Worm (Caenorhabditis elegans): ENCODE measurements around the gene C49F8.15.

Gene C49F8.15

DNA sequence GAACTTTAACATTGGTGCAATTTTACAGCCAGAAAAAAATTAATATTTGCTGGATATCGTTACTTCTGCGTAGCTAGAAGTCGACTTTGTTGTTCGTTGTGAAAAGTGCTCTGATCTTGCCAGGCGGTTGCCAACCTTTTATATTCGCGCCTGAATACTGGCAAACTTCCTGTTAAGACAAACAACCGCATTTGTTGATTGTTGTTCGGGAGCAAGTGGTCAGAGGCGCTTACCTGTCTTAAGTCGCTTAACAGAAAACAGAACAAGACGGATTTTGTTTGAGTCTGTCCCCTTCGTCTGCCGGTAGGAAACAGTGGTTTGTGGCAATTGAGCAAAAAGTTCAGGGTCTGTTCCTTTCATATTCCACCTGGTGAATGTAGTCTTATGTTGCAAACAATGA, at the start of gene C49F8.15:
TSS of gene C49F8.15 (minus strand) at position 101 of the 400 bp plus-strand sequence.
- TF ChIP-seq unc-62 (GFP tag; optimal IDR thresholded peaks at IDR 0.05) (no peak), egl-18 (GFP tag; IDR thresholded peaks at IDR 0.05) (no peak), B0035.1 (tag; optimal IDR thresholded peaks at IDR 0.05) (no peak), nhr-120 (GFP tag; IDR thresholded peaks at IDR 0.05) (no peak), B0336.3 (GFP tag; IDR thresholded peaks at IDR 0.05) (no peak), hlh-26 (GFP tag; conservative IDR thresholded peaks at IDR 0.05) (no peak), ceh-58 (GFP tag; IDR thresholded peaks at IDR 0.05) (no peak), tbx-9 (tag; optimal IDR thresholded peaks at IDR 0.05; ENCODE audit: borderline replicate concordance) (no peak), sdz-38 (tag; optimal IDR thresholded peaks at IDR 0.05) (no peak), let-607 (tag; optimal IDR thresholded peaks at IDR 0.05) (no peak), pbrm-1 (GFP tag; IDR thresholded peaks at IDR 0.05) (no peak)

DNA sequence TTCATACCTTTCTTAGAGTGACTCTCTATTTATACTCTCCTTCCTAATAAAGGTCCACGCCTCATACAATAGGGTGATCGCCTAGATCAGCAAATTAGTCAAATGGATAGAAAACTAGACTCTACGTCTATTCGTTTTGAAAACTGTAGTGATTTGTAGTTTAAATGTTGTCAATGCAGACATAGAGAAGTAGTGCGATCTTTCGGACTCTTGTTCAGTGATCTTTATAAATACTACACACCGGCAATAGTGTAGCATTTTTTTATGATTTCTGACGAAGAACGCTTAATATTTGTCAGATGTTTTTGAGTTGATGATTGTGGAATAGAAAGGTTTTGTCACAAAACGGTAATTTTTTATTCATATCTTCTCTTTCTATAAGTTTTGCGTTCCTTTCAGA, 48.9 kb upstream of the C49F8.15 start:
- TF ChIP-seq B0019.2 (GFP tag; conservative IDR thresholded peaks at IDR 0.05) (no peak), ama-1 (optimal IDR thresholded peaks at IDR 0.05) (no peak), ama-1 (GFP tag; optimal IDR thresholded peaks at IDR 0.05) (no peak), xnd-1 (tag; optimal IDR thresholded peaks at IDR 0.05) (no peak), C17E4.6 (GFP tag; IDR thresholded peaks at IDR 0.05) (no peak), him-1 (tag; optimal IDR thresholded peaks at IDR 0.05) (no peak), egrh-3 (GFP tag; IDR thresholded peaks at IDR 0.05) (no peak), F10E7.11 (tag; optimal IDR thresholded peaks at IDR 0.05) (no peak), ccch-3 (GFP tag; optimal IDR thresholded peaks at IDR 0.05) (no peak), Y53G8AR.9 (GFP tag; conservative IDR thresholded peaks at IDR 0.05) (no peak)

DNA sequence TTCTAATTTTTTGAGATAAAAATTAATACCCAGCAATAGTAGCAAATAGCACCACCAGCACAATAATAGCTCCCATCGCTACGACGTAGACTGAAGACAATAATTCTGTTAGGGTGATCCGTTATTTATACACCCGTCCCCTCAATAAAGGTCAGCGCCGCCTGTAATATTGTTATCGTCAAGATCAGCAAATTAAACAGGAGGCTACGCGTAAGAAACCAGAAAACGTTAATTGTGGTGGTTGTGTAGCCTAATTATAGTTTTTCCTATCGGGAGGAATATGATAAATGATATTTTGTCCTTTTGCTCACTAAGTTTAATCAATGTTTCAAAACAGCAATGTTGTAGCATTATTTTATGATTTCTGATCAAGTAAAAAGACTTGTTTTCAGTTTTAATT, 47.2 kb upstream of the C49F8.15 start, which contains the start of the genes cyp-13B1 and C29F7.1:
TSS of gene cyp-13B1 (minus strand) at position 101 of the 400 bp plus-strand sequence.
TSS of gene C29F7.1 (plus strand) at position 394 of the 400 bp plus-strand sequence.
- TF ChIP-seq F57C9.4 (tag; optimal IDR thresholded peaks at IDR 0.05) (no peak), snpc-1.3 (tag; optimal IDR thresholded peaks at IDR 0.05; ENCODE audit: insufficient read depth) (no peak), F55B11.4 (tag; optimal IDR thresholded peaks at IDR 0.05; ENCODE audit: borderline replicate concordance, insufficient read depth) (no peak), madf-8 (GFP tag; conservative IDR thresholded peaks at IDR 0.05) (no peak), aptf-3 (GFP tag; IDR thresholded peaks at IDR 0.05) (no peak), him-1 (tag; optimal IDR thresholded peaks at IDR 0.05) (no peak), unc-62 (GFP tag; optimal IDR thresholded peaks at IDR 0.05) (no peak), pbrm-1 (GFP tag; IDR thresholded peaks at IDR 0.05) (no peak), egrh-3 (GFP tag; IDR thresholded peaks at IDR 0.05) (no peak), ztf-28 (GFP tag; IDR thresholded peaks at IDR 0.05) (no peak), mcd-1 (GFP tag; IDR thresholded peaks at IDR 0.05) (no peak), madf-6 (GFP tag; IDR thresholded peaks at IDR 0.05) (no peak), snpc-4 (GFP tag; optimal IDR thresholded peaks at IDR 0.05) (no peak), snpc-4 (tag; optimal IDR thresholded peaks at IDR 0.05) (no peak), ztf-25 (GFP tag; IDR thresholded peaks at IDR 0.05) (no peak), nhr-80 (tag; optimal IDR thresholded peaks at IDR 0.05) (no peak), F37B4.10 (GFP tag; IDR thresholded peaks at IDR 0.05) (no peak), sptf-2 (GFP tag; optimal IDR thresholded peaks at IDR 0.05) (no peak), lag-1 (GFP tag; IDR thresholded peaks at IDR 0.05) (no peak), ZK185.1 (tag; optimal IDR thresholded peaks at IDR 0.05; ENCODE audit: poor library complexity, severe bottlenecking) (no peak)

All from whole organism, young adult.